Fruit fly (Drosophila melanogaster) whole organism, prepupa: Measurements from ENCODE around the gene Pstk.

ENCODE experiments used
- CG16779 ChIP-seq: fragments of 200-800 bp; sonication (Bioruptor generic); optimal IDR thresholded peaks from 3 replicates; lab custom pipeline; 2017; ENCODE audit warnings: missing biosample characterization, mild to moderate bottlenecking, missing genetic modification characterization
- Gug ChIP-seq: fragments of 200-800 bp; sonication (Bioruptor generic); IDR thresholded peaks from 2 replicates; pipeline ENCODE4 v1.3.6; 2022; ENCODE audit warnings: missing biosample characterization, missing genetic modification characterization
- Lpt ChIP-seq: fragments of 200-800 bp; sonication (Bioruptor generic); optimal IDR thresholded peaks from 3 replicates; lab custom pipeline; 2016; ENCODE audit warnings: missing biosample characterization, missing genetic modification characterization
- Met ChIP-seq: fragments of 200-800 bp; sonication (Bioruptor generic); optimal IDR thresholded peaks from 3 replicates; lab custom pipeline; 2016; ENCODE audit warnings: missing biosample characterization, missing genetic modification characterization
- OdsH ChIP-seq: fragments of 200-800 bp; sonication (Bioruptor generic); optimal IDR thresholded peaks from 3 replicates; lab custom pipeline; 2016; ENCODE audit warnings: missing biosample characterization, missing genetic modification characterization
- esn ChIP-seq: fragments of 200-800 bp; sonication (Bioruptor generic); optimal IDR thresholded peaks from 2 replicates; lab custom pipeline; 2016; ENCODE audit warnings: missing biosample characterization, mild to moderate bottlenecking, missing genetic modification characterization, moderate library complexity
- pdm3 ChIP-seq: fragments of 200-800 bp; sonication (Bioruptor generic); optimal IDR thresholded peaks from 3 replicates; lab custom pipeline; 2016; ENCODE audit warnings: missing biosample characterization, missing genetic modification characterization
- ss ChIP-seq, 2 experiments: fragments of 200-800 bp; sonication (Bioruptor generic); optimal IDR thresholded peaks; 2 replicates in 1 of 2; 3 replicates in 1 of 2; lab custom pipeline; 2017 to 2018; ENCODE audit warnings: mild to moderate bottlenecking in 2 of 2, missing biosample characterization in 2 of 2, missing genetic modification characterization in 2 of 2, moderate library complexity in 1 of 2
- topi ChIP-seq: fragments of 200-800 bp; sonication (Bioruptor generic); optimal IDR thresholded peaks from 3 replicates; lab custom pipeline; 2016; ENCODE audit warnings: missing biosample characterization, missing genetic modification characterization

- no peak for TF ChIP-seq Lpt
- no peak for TF ChIP-seq pdm3 (GFP tag; lab: Kevin White, UChicago)
- no peak for TF ChIP-seq OdsH
- TF ChIP-seq topi (GFP tag; lab: Kevin White, UChicago) = no peak
- no peak for TF ChIP-seq Met (GFP tag; lab: Kevin White, UChicago)
- TF ChIP-seq esn = no peak
- no peak for TF ChIP-seq CG16779
- TF ChIP-seq Gug (GFP tag; lab: Robert Waterston, UW) = no peak
- no peak for TF ChIP-seq ss (GFP tag; optimal IDR thresholded peaks at IDR 0.05; lab: Kevin White, UChicago)
These were observed 36.5 kb downstream of the Pstk start, which contains the start of gene CG14218 for dm6 chrX:19581881-19582280.
